Worm (Caenorhabditis elegans): Measurements from ENCODE around the gene R09H10.3.

The R09H10.3 gene

ce11 chrIV:10608275-10608674 is 1.4 kb downstream of the R09H10.3 start, which contains the start of gene R09H10.6:
R09H10.6 (plus strand) TSS chrIV:10608575.
- TF ChIP-seq ceh-2 (tag; optimal IDR thresholded peaks at IDR 0.05) = no peak
- no peak for TF ChIP-seq pros-1 (tag; optimal IDR thresholded peaks at IDR 0.05)
- no peak for TF ChIP-seq che-1 (tag; optimal IDR thresholded peaks at IDR 0.05)
- TF ChIP-seq C08G9.2 (tag; optimal IDR thresholded peaks at IDR 0.05) = no peak
- no peak for TF ChIP-seq eyg-1 (tag; optimal IDR thresholded peaks at IDR 0.05)
- TF ChIP-seq C38D4.7 (GFP tag; optimal IDR thresholded peaks at IDR 0.05) = no peak
- TF ChIP-seq ceh-48 (tag; optimal IDR thresholded peaks at IDR 0.05) = no peak
- no peak for TF ChIP-seq unc-86 (tag; optimal IDR thresholded peaks at IDR 0.05)
- no peak for TF ChIP-seq unc-3 (GFP tag; conservative IDR thresholded peaks at IDR 0.05)
- no peak for TF ChIP-seq unc-3 (tag; optimal IDR thresholded peaks at IDR 0.05)

DNA sequence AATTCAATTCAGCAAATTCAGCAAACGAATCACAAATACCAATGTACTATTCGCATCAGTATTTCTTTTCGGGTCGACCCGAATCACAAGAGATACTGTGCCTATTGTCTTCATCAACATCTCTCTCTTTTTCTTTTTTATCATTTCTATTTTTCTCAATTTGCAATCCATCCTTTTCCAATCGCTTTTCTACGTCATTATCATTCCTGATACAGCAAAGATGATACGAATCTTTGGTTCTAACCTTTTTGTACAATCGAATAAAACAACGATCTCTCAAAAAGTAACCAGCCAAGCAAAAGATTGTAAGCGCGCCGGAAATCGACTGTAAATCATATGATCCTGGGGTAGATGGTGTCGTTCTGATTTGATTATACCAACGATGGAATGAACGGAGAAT is 3.1 kb downstream of the R09H10.3 start:
- TF ChIP-seq C38D4.7 (GFP tag; optimal IDR thresholded peaks at IDR 0.05) (no peak), ceh-22 (tag; optimal IDR thresholded peaks at IDR 0.05) (no peak), ttx-3 (tag; optimal IDR thresholded peaks at IDR 0.05) (no peak), hlh-8 (tag; optimal IDR thresholded peaks at IDR 0.05) (no peak), lin-11 (tag; optimal IDR thresholded peaks at IDR 0.05) (no peak), ceh-9 (tag; optimal IDR thresholded peaks at IDR 0.05) (no peak), eyg-1 (tag; optimal IDR thresholded peaks at IDR 0.05) (no peak)

DNA sequence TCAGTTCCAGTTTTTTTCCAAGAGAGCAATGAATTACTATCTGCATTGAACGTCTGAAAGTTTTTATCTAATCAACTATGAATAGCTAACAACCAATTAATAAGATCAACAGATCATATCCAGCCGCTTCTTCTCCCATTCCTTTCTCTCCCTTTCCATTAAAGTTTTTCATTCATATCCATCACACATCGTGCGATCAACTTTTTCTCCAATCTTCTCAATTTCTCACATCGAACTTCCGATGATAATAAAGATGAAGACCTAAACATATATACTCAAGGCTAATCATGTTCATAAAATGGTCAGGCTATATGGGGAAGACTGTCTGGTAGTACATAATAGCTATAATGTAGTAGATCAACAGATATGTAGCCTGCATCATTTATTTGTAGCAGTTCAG is 5.5 kb downstream of the R09H10.3 start:
- TF ChIP-seq sdc-2 (tag; optimal IDR thresholded peaks at IDR 0.05) (no peak), hlh-8 (tag; optimal IDR thresholded peaks at IDR 0.05) (no peak), npax-4 (tag; optimal IDR thresholded peaks at IDR 0.05) (no peak), che-1 (tag; optimal IDR thresholded peaks at IDR 0.05) (no peak), nhr-232 (tag; optimal IDR thresholded peaks at IDR 0.05) (no peak)

DNA sequence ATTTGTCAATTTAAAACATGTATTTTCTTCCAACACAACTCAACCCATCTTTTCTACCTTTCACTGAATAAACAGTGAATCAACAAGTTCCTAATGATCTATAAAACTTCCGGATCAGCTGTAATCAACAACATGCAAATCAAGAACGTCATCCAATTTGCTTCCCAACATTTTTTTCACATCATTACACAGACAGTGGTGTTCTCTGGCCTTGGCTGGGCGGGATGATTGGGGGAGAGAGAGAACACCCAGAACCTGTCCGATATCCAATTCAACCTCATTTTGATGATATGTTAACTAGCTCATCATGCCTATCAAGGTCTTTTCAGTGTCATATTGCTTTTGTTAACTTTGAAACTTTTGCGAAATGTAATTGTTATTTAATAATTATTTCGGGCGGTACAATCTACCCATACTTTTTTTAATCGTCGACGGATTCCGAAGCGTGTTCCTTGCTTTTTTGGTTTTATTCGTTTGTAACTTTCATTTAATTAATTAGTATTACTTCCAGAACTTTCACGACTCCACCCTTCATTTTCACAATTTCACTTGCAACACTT is 8.2 kb downstream of the R09H10.3 start, which contains the start of gene ptr-14:
ptr-14 (plus strand) TSS at position 510 of the 560 bp plus-strand sequence.
- TF ChIP-seq ceh-18 (tag; optimal IDR thresholded peaks at IDR 0.05) = no peak
- TF ChIP-seq pag-3 (tag; optimal IDR thresholded peaks at IDR 0.05; ENCODE audit: borderline replicate concordance) = no peak
- no peak for TF ChIP-seq Y22D7AL.16 (tag; optimal IDR thresholded peaks at IDR 0.05)
- TF ChIP-seq mec-3 (tag; optimal IDR thresholded peaks at IDR 0.05; ENCODE audit: borderline replicate concordance) = no peak
- TF ChIP-seq nhr-11 (tag; optimal IDR thresholded peaks at IDR 0.05) = no peak
- TF ChIP-seq ceh-45 (GFP tag; IDR thresholded peaks at IDR 0.05) = no peak
- no peak for TF ChIP-seq che-1 (tag; optimal IDR thresholded peaks at IDR 0.05)
- TF ChIP-seq unc-42 (tag; optimal IDR thresholded peaks at IDR 0.05) = no peak
- TF ChIP-seq madf-2 (tag; optimal IDR thresholded peaks at IDR 0.05) = no peak
- TF ChIP-seq hlh-15 (tag; optimal IDR thresholded peaks at IDR 0.05) = no peak
- TF ChIP-seq ets-4 (tag; optimal IDR thresholded peaks at IDR 0.05) = no peak

ce11 chrIV:10616366-10616765 is 9.5 kb downstream of the R09H10.3 start:
- TF ChIP-seq hlh-6 (tag; optimal IDR thresholded peaks at IDR 0.05) (no peak), ceh-2 (tag; optimal IDR thresholded peaks at IDR 0.05) (no peak), Y22D7AL.16 (tag; optimal IDR thresholded peaks at IDR 0.05) (no peak), fax-1 (tag; optimal IDR thresholded peaks at IDR 0.05) (no peak), npax-4 (tag; optimal IDR thresholded peaks at IDR 0.05) (no peak), hlh-13 (GFP tag; optimal IDR thresholded peaks at IDR 0.05) (no peak), pag-3 (tag; optimal IDR thresholded peaks at IDR 0.05; ENCODE audit: borderline replicate concordance) (no peak), nhr-232 (tag; optimal IDR thresholded peaks at IDR 0.05) (no peak), ceh-19 (GFP tag; optimal IDR thresholded peaks at IDR 0.05) (no peak), lim-6 (tag; optimal IDR thresholded peaks at IDR 0.05) (no peak), mec-3 (tag; optimal IDR thresholded peaks at IDR 0.05; ENCODE audit: borderline replicate concordance) (no peak), ceh-6 (GFP tag; optimal IDR thresholded peaks at IDR 0.05) (no peak), pha-2 (tag; optimal IDR thresholded peaks at IDR 0.05) (no peak), nhr-11 (tag; optimal IDR thresholded peaks at IDR 0.05) (no peak), ets-4 (tag; optimal IDR thresholded peaks at IDR 0.05) (no peak), pqm-1 (tag; optimal IDR thresholded peaks at IDR 0.05) (no peak), ref-2 (tag; optimal IDR thresholded peaks at IDR 0.05) (no peak), hlh-8 (tag; optimal IDR thresholded peaks at IDR 0.05) (no peak), ceh-30 (tag; optimal IDR thresholded peaks at IDR 0.05) (no peak)

Data from whole organism, late embryonic.